Fruit fly (Drosophila melanogaster) whole organism, embryonic: ENCODE results near the gene CG6766.
A peak's percentile ranks its signal among the peaks of the same experiment; 100 is the strongest.

Source experiments
- Adf1 ChIP-seq: fragments of 200-800 bp; sonication (Bioruptor generic); IDR thresholded peaks from 2 replicates; pipeline ENCODE4 v1.3.6; 2022; ENCODE audit warnings: missing biosample characterization, missing genetic modification characterization
- CG11085 ChIP-seq: fragments of 200-800 bp; sonication (Bioruptor generic); IDR thresholded peaks from 2 replicates; pipeline ENCODE4 v1.3.6; 2022; ENCODE audit warnings: missing biosample characterization, missing genetic modification characterization
- CG11456 ChIP-seq: fragments of 200-800 bp; sonication (Bioruptor generic); IDR thresholded peaks from 3 replicates; pipeline ENCODE4 v1.3.6; 2022; ENCODE audit warnings: missing biosample characterization, missing genetic modification characterization
- CG12071 ChIP-seq: fragments of 200-800 bp; sonication (Bioruptor generic); optimal IDR thresholded peaks from 3 replicates; lab custom pipeline; 2018; ENCODE audit warnings: missing biosample characterization, mild to moderate bottlenecking, missing genetic modification characterization
- CG12391 ChIP-seq: fragments of 200-800 bp; sonication (Bioruptor generic); optimal IDR thresholded peaks from 3 replicates; lab custom pipeline; 2018; ENCODE audit warnings: missing biosample characterization, mild to moderate bottlenecking, missing genetic modification characterization, moderate library complexity
- CG14965 ChIP-seq: fragments of 200-800 bp; sonication (Bioruptor generic); optimal IDR thresholded peaks from 2 replicates; lab custom pipeline; 2016; ENCODE audit warnings: missing biosample characterization, missing genetic modification characterization, borderline replicate concordance
- CG1529 ChIP-seq: fragments of 200-800 bp; sonication (Bioruptor generic); optimal IDR thresholded peaks from 3 replicates; lab custom pipeline; 2018; ENCODE audit warnings: missing biosample characterization, missing genetic modification characterization
- CG15696 ChIP-seq: fragments of 200-800 bp; sonication (Bioruptor generic); optimal IDR thresholded peaks from 2 replicates; lab custom pipeline; 2019; ENCODE audit warnings: missing biosample characterization, mild to moderate bottlenecking, missing genetic modification characterization, moderate library complexity
- CG1603 ChIP-seq: fragments of 200-800 bp; sonication (Bioruptor generic); optimal IDR thresholded peaks from 2 replicates; lab custom pipeline; 2019; ENCODE audit warnings: missing biosample characterization, mild to moderate bottlenecking, missing genetic modification characterization, moderate library complexity
- CG17612 ChIP-seq: fragments of 200-800 bp; sonication (Bioruptor generic); IDR thresholded peaks from 2 replicates; pipeline ENCODE4 v1.3.6; 2022; ENCODE audit warnings: missing biosample characterization, missing genetic modification characterization
- CG1792 ChIP-seq: fragments of 200-800 bp; sonication (Bioruptor generic); optimal IDR thresholded peaks from 2 replicates; lab custom pipeline; 2016; ENCODE audit warnings: missing biosample characterization, missing genetic modification characterization
- CG2129 ChIP-seq: fragments of 200-800 bp; sonication (Bioruptor generic); IDR thresholded peaks from 2 replicates; pipeline ENCODE4 v1.3.6; 2022; ENCODE audit warnings: missing biosample characterization, missing genetic modification characterization; ENCODE audit not compliant: partially characterized antibody
- CG32772 ChIP-seq: fragments of 200-800 bp; sonication (Bioruptor generic); IDR thresholded peaks from 2 replicates; pipeline ENCODE4 v1.3.6; 2022; ENCODE audit warnings: missing biosample characterization, missing genetic modification characterization
- CG3995 ChIP-seq: fragments of 200-800 bp; sonication (Bioruptor generic); optimal IDR thresholded peaks from 3 replicates; lab custom pipeline; 2016; ENCODE audit warnings: missing biosample characterization, missing genetic modification characterization
- CG4854 ChIP-seq: fragments of 200-800 bp; sonication (Bioruptor generic); optimal IDR thresholded peaks from 2 replicates; lab custom pipeline; 2016; ENCODE audit warnings: missing biosample characterization, missing genetic modification characterization, inconsistent platforms
- CG5953 ChIP-seq: fragments of 200-800 bp; sonication (Bioruptor generic); IDR thresholded peaks from 2 replicates; pipeline ENCODE4 v1.3.6; 2022; ENCODE audit warnings: missing biosample characterization, missing genetic modification characterization
- CG7357 ChIP-seq: fragments of 200-800 bp; sonication (Bioruptor generic); IDR thresholded peaks from 3 replicates; pipeline ENCODE4 v1.3.6; 2022; ENCODE audit warnings: missing biosample characterization, missing genetic modification characterization
- CG8281 ChIP-seq: fragments of 200-800 bp; sonication (Bioruptor generic); optimal IDR thresholded peaks from 2 replicates; lab custom pipeline; 2018; ENCODE audit warnings: missing biosample characterization, mild to moderate bottlenecking, missing genetic modification characterization, moderate library complexity
- CG9215 ChIP-seq: fragments of 200-800 bp; sonication (Bioruptor generic); IDR thresholded peaks from 2 replicates; pipeline ENCODE4 v1.3.6; 2022; ENCODE audit warnings: missing biosample characterization, missing genetic modification characterization
- GATAe ChIP-seq: fragments of 200-800 bp; sonication (Bioruptor generic); conservative IDR thresholded peaks from 2 replicates; pipeline ENCODE4 v1.3.6; 2022; ENCODE audit warnings: missing biosample characterization, missing genetic modification characterization
- Kr ChIP-seq: fragments of 200-800 bp; sonication (Bioruptor generic); optimal IDR thresholded peaks from 2 replicates; lab custom pipeline; 2017; ENCODE audit warnings: missing biosample characterization, mild to moderate bottlenecking, missing genetic modification characterization
- Lim3 ChIP-seq: fragments of 200-800 bp; sonication (Bioruptor generic); IDR thresholded peaks from 2 replicates; pipeline ENCODE4 v1.3.6; 2022; ENCODE audit warnings: missing biosample characterization, missing genetic modification characterization
- Max ChIP-seq: fragments of 200-800 bp; sonication (Bioruptor generic); optimal IDR thresholded peaks from 2 replicates; lab custom pipeline; 2016; ENCODE audit warnings: missing biosample characterization, mild to moderate bottlenecking, missing genetic modification characterization
- Ptx1 ChIP-seq: fragments of 200-800 bp; sonication (Bioruptor generic); IDR thresholded peaks from 2 replicates; pipeline ENCODE4 v1.3.6; 2022; ENCODE audit warnings: missing biosample characterization, missing genetic modification characterization
- bcd ChIP-seq: fragments of 200-800 bp; sonication (Bioruptor generic); optimal IDR thresholded peaks from 2 replicates; lab custom pipeline; 2017; ENCODE audit warnings: missing biosample characterization, mild to moderate bottlenecking, missing genetic modification characterization
- bigmax ChIP-seq: fragments of 200-800 bp; sonication (Bioruptor generic); optimal IDR thresholded peaks from 2 replicates; lab custom pipeline; 2018; ENCODE audit warnings: missing biosample characterization, mild to moderate bottlenecking, missing genetic modification characterization
- ci ChIP-seq: fragments of 200-800 bp; sonication (Bioruptor generic); IDR thresholded peaks from 3 replicates; pipeline ENCODE4 v1.3.6; 2022; ENCODE audit warnings: missing biosample characterization, missing genetic modification characterization
- crol ChIP-seq: fragments of 200-800 bp; sonication (Bioruptor generic); IDR thresholded peaks from 2 replicates; pipeline ENCODE4 v1.3.6; 2022; ENCODE audit warnings: missing biosample characterization, missing genetic modification characterization
- disco-r ChIP-seq: fragments of 200-800 bp; sonication (Bioruptor generic); optimal IDR thresholded peaks from 2 replicates; lab custom pipeline; 2016; ENCODE audit warnings: missing biosample characterization, missing genetic modification characterization
- esg ChIP-seq: fragments of 200-800 bp; sonication (Bioruptor generic); conservative IDR thresholded peaks from 2 replicates; pipeline ENCODE4 v1.3.6; 2022; ENCODE audit warnings: missing biosample characterization, missing genetic modification characterization
- exex ChIP-seq: fragments of 200-800 bp; sonication (Bioruptor generic); optimal IDR thresholded peaks from 4 replicates; lab custom pipeline; 2018; ENCODE audit warnings: missing biosample characterization, mild to moderate bottlenecking, missing genetic modification characterization, moderate library complexity
- ftz-f1 ChIP-seq: fragments of 200-800 bp; sonication (Bioruptor generic); optimal IDR thresholded peaks from 2 replicates; lab custom pipeline; 2016; ENCODE audit warnings: missing biosample characterization, missing genetic modification characterization
- gce ChIP-seq: fragments of 200-800 bp; sonication (Bioruptor generic); IDR thresholded peaks from 3 replicates; pipeline ENCODE4 v1.3.6; 2022; ENCODE audit warnings: missing biosample characterization, missing genetic modification characterization
- grau ChIP-seq: fragments of 200-800 bp; optimal IDR thresholded peaks from 3 replicates; lab custom pipeline; 2019; ENCODE audit warnings: missing biosample characterization, mild to moderate bottlenecking, missing genetic modification characterization, moderate library complexity
- gsb-n ChIP-seq: fragments of 200-800 bp; sonication (Bioruptor generic); optimal IDR thresholded peaks from 3 replicates; lab custom pipeline; 2018; ENCODE audit warnings: missing biosample characterization, mild to moderate bottlenecking, missing genetic modification characterization
- hb ChIP-seq: fragments of 200-800 bp; sonication (Bioruptor generic); IDR thresholded peaks from 3 replicates; pipeline ENCODE4 v1.3.6; 2022; ENCODE audit warnings: missing biosample characterization, missing genetic modification characterization; ENCODE audit not compliant: partially characterized antibody
- jing ChIP-seq: fragments of 200-800 bp; sonication (Bioruptor generic); optimal IDR thresholded peaks from 2 replicates; lab custom pipeline; 2018; ENCODE audit warnings: missing biosample characterization, mild to moderate bottlenecking, missing genetic modification characterization
- kni ChIP-seq: fragments of 200-800 bp; sonication (Bioruptor generic); optimal IDR thresholded peaks from 3 replicates; lab custom pipeline; 2017; ENCODE audit warnings: mild to moderate bottlenecking, missing biosample characterization, missing genetic modification reagents, missing genetic modification characterization
- lbe ChIP-seq: fragments of 200-800 bp; sonication (Bioruptor generic); optimal IDR thresholded peaks from 2 replicates; lab custom pipeline; 2016; ENCODE audit warnings: missing biosample characterization, mild to moderate bottlenecking, missing genetic modification characterization
- maf-S ChIP-seq: fragments of 200-800 bp; sonication (Bioruptor generic); optimal IDR thresholded peaks from 2 replicates; lab custom pipeline; 2016; ENCODE audit warnings: missing biosample characterization, missing genetic modification characterization
- mirr ChIP-seq: fragments of 200-800 bp; sonication (Bioruptor generic); optimal IDR thresholded peaks from 3 replicates; lab custom pipeline; 2018; ENCODE audit warnings: missing biosample characterization, mild to moderate bottlenecking, missing genetic modification characterization
- nerfin-1 ChIP-seq: fragments of 200-800 bp; sonication (Bioruptor generic); optimal IDR thresholded peaks from 3 replicates; lab custom pipeline; 2019; ENCODE audit warnings: missing biosample characterization, mild to moderate bottlenecking, missing genetic modification characterization, moderate library complexity
- phol ChIP-seq: fragments of 200-800 bp; sonication (Bioruptor generic); optimal IDR thresholded peaks from 3 replicates; lab custom pipeline; 2018; ENCODE audit warnings: missing biosample characterization, mild to moderate bottlenecking, missing genetic modification characterization, moderate library complexity
- prd ChIP-seq, 3 experiments: fragments of >200 bp in 2 of 3; fragments of 200-800 bp in 1 of 3; sonication (Bioruptor generic) in 1 of 3; optimal IDR thresholded peaks in 2 of 3; IDR thresholded peaks in 1 of 3; 2 replicates in 2 of 3; 3 replicates in 1 of 3; pipeline versions ENCODE4 v1.3.6 to Lab custom; 2017 to 2022; ENCODE audit warnings: missing biosample characterization in 1 of 3, missing genetic modification characterization in 1 of 3
- sens-2 ChIP-seq: fragments of 200-800 bp; sonication (Bioruptor generic); IDR thresholded peaks from 2 replicates; pipeline ENCODE4 v1.3.6; 2022; ENCODE audit warnings: missing biosample characterization, missing genetic modification characterization
- sim ChIP-seq: fragments of 200-800 bp; sonication (Bioruptor generic); IDR thresholded peaks from 2 replicates; pipeline ENCODE4 v1.3.6; 2022; ENCODE audit warnings: missing biosample characterization, missing genetic modification characterization
- wor ChIP-seq: fragments of 200-800 bp; sonication (Bioruptor generic); IDR thresholded peaks from 2 replicates; pipeline ENCODE4 v1.3.6; 2022; ENCODE audit warnings: missing biosample characterization, missing genetic modification characterization
- yki ChIP-seq: fragments of >200 bp; optimal IDR thresholded peaks from 3 replicates; lab custom pipeline; 2018
- zen ChIP-seq: fragments of 200-800 bp; sonication (Bioruptor generic); optimal IDR thresholded peaks from 3 replicates; lab custom pipeline; 2018; ENCODE audit warnings: missing biosample characterization, mild to moderate bottlenecking, missing genetic modification characterization, moderate library complexity
- zen2 ChIP-seq: fragments of 200-800 bp; sonication (Bioruptor generic); IDR thresholded peaks from 3 replicates; pipeline ENCODE4 v1.3.6; 2022; ENCODE audit warnings: missing biosample characterization, missing genetic modification characterization; ENCODE audit not compliant: partially characterized antibody
- zf30C ChIP-seq: fragments of 200-800 bp; sonication (Bioruptor generic); optimal IDR thresholded peaks from 3 replicates; lab custom pipeline; 2018; ENCODE audit warnings: missing biosample characterization, mild to moderate bottlenecking, missing genetic modification characterization

Gene CG6766

dm6 chr2L:12021193-12021592 lies 19.3 kb downstream of the CG6766 start (continued):
- TF ChIP-seq Ptx1 (GFP tag; lab: Robert Waterston, UW) (no peak), exex (tag; lab: Kevin White, UChicago) (peak; percentile 4), gce (GFP tag; lab: Robert Waterston, UW) (no peak), crol (GFP tag; lab: Robert Waterston, UW) (no peak), CG7357 (no peak), lbe (no peak), CG15696 (tag; lab: Kevin White, UChicago) (peak; percentile 68), gsb-n (tag; lab: Kevin White, UChicago) (peak; percentile 82), CG14965 (GFP tag; lab: Kevin White, UChicago) (peak; percentile 7), bcd (peak; percentile 34), CG5953 (no peak), CG1603 (tag; lab: Kevin White, UChicago) (peak; percentile 69), jing (no peak), grau (tag; lab: Kevin White, UChicago) (peak; percentile 60), sens-2 (GFP tag; lab: Robert Waterston, UW) (no peak), phol (tag; lab: Kevin White, UChicago) (no peak), GATAe (GFP tag; lab: Robert Waterston, UW) (no peak), mirr (peak; percentile 27), zf30C (GFP tag; lab: Kevin White, UChicago) (no peak), CG1792 (peak; percentile 20), esg (GFP tag; lab: Robert Waterston, UW) (no peak), wor (no peak), bigmax (no peak), zen2 (GFP tag; lab: Robert Waterston, UW) (no peak), Lim3 (GFP tag; lab: Robert Waterston, UW) (no peak), zen (no peak), yki (lab: Kevin White, UChicago) (no peak), ftz-f1 (no peak), CG1529 (GFP tag; lab: Kevin White, UChicago) (peak; percentile 86), nerfin-1 (tag; lab: Kevin White, UChicago) (peak; percentile 36), CG32772 (GFP tag; lab: Robert Waterston, UW) (no peak), CG12391 (tag; lab: Kevin White, UChicago) (peak; percentile 65), Kr (GFP tag; lab: Kevin White, UChicago) (no peak), CG11085 (GFP tag; lab: Robert Waterston, UW) (no peak), CG4854 (GFP tag; lab: Kevin White, UChicago) (peak; percentile 46), Adf1 (GFP tag; lab: Robert Waterston, UW) (peak; percentile 46; the same call in 1 of the 2 replicates), maf-S (no peak), prd (optimal IDR thresholded peaks at IDR 0.05; lab: Kevin White, UChicago) (no peak), prd (GFP tag; IDR thresholded peaks at IDR 0.05; lab: Robert Waterston, UW) (peak; percentile 51; the same call in 2 of the 3 replicates), CG2129 (GFP tag; lab: Robert Waterston, UW) (no peak), CG11456 (GFP tag; lab: Robert Waterston, UW) (no peak), CG3995 (GFP tag; lab: Kevin White, UChicago) (no peak), Max (GFP tag; lab: Kevin White, UChicago) (peak; percentile 48), CG8281 (peak; percentile 33), disco-r (GFP tag; lab: Kevin White, UChicago) (no peak), kni (GFP tag; lab: Kevin White, UChicago) (peak; percentile 31), sim (GFP tag; lab: Robert Waterston, UW) (no peak), CG17612 (no peak), ci (GFP tag; lab: Robert Waterston, UW) (peak; percentile 69; the same call in 1 of the 3 replicates), CG12071 (GFP tag; lab: Kevin White, UChicago) (peak; percentile 73), CG9215 (GFP tag; lab: Robert Waterston, UW) (no peak), hb (GFP tag; lab: Robert Waterston, UW) (no peak)
